Worm (Caenorhabditis elegans) whole organism, midembryonic: ENCODE results near the gene eef-1A.2.

Source experiments
- flt-1 ChIP-seq: fragments of 200-800 bp; sonication (Bioruptor generic); IDR thresholded peaks from 2 replicates; pipeline ENCODE4 v1.3.6; 2022; ENCODE audit warnings: missing genetic modification characterization, missing compliant biosample characterization
- ztf-29 ChIP-seq: fragments of 200-800 bp; sonication (Bioruptor generic); IDR thresholded peaks from 2 replicates; pipeline ENCODE4 v1.3.6; 2022; ENCODE audit warnings: missing genetic modification reagents, missing genetic modification characterization, missing compliant biosample characterization

DNA sequence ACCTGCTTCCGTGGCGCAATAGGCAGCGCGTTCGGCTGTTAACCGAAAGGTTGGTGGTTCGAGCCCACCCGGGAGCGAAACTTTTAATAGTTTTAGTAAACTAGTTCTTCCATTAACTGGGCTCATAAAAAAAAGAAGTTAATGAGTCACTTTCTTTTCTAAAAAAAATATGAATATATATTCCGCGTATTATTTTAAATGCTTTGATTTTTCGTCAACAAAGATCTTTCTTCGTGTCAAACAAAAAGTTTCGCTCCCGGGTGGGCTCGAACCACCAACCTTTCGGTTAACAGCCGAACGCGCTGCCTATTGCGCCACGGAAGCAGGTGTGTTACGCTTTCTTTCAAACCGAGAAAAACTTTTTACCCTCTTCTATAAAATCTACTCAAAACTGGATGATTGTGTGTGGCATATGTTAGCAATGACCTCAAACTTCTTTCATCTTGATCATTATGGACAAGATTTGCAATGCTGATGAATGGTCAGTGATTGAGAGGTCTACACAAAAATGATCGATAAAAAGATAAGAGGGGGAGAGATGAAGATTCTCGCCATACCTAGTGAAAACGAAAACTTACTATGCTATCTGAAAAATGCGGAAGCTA lies 49.6 kb upstream of the eef-1A.2 start:
- TF ChIP-seq ztf-29 (no peak), flt-1 (GFP tag; lab: Robert Waterston, UW) (0 out of 2 replicates have a peak, but pooled peaks have one; percentile 26)
